Fruit fly (Drosophila melanogaster) whole organism, prepupa: Measurements from ENCODE around the gene Dis3l2.

Experiments used
- CG10631 ChIP-seq: fragments of 200-800 bp; sonication (Bioruptor generic); optimal IDR thresholded peaks from 2 replicates; lab custom pipeline; 2016; ENCODE audit warnings: missing biosample characterization, missing genetic modification characterization
- CG10669 ChIP-seq: fragments of 200-800 bp; sonication (Bioruptor generic); optimal IDR thresholded peaks from 3 replicates; lab custom pipeline; 2018; ENCODE audit warnings: missing biosample characterization, mild to moderate bottlenecking, missing genetic modification characterization, moderate library complexity
- CG11762 ChIP-seq: fragments of 200-800 bp; sonication (Bioruptor generic); optimal IDR thresholded peaks from 3 replicates; lab custom pipeline; 2016; ENCODE audit warnings: missing biosample characterization, missing genetic modification characterization; ENCODE audit not compliant: insufficient read depth
- CG11902 ChIP-seq: fragments of 200-800 bp; sonication (Bioruptor generic); optimal IDR thresholded peaks from 3 replicates; lab custom pipeline; 2016; ENCODE audit warnings: missing biosample characterization, missing genetic modification characterization
- CG15336 ChIP-seq: fragments of 200-800 bp; sonication (Bioruptor generic); IDR thresholded peaks from 2 replicates; pipeline ENCODE4 v1.3.6; 2022; ENCODE audit warnings: missing biosample characterization, missing genetic modification characterization
- CG1621 ChIP-seq: fragments of 200-800 bp; sonication (Bioruptor generic); optimal IDR thresholded peaks from 3 replicates; lab custom pipeline; 2018; ENCODE audit warnings: missing biosample characterization, mild to moderate bottlenecking, missing genetic modification characterization
- CG16779 ChIP-seq: fragments of 200-800 bp; sonication (Bioruptor generic); optimal IDR thresholded peaks from 3 replicates; lab custom pipeline; 2017; ENCODE audit warnings: missing biosample characterization, mild to moderate bottlenecking, missing genetic modification characterization
- CG3032 ChIP-seq: fragments of 200-800 bp; optimal IDR thresholded peaks from 2 replicates; lab custom pipeline; 2019; ENCODE audit warnings: missing biosample characterization, mild to moderate bottlenecking, missing genetic modification characterization, moderate library complexity
- CG31627 ChIP-seq: fragments of 200-800 bp; sonication (Bioruptor generic); optimal IDR thresholded peaks from 3 replicates; lab custom pipeline; 2016; ENCODE audit warnings: missing biosample characterization, missing genetic modification characterization
- CG32006 ChIP-seq: fragments of 200-800 bp; sonication (Bioruptor generic); optimal IDR thresholded peaks from 3 replicates; lab custom pipeline; 2017; ENCODE audit warnings: missing biosample characterization, mild to moderate bottlenecking, missing genetic modification characterization
- CG34406 ChIP-seq: fragments of 200-800 bp; sonication (Bioruptor generic); optimal IDR thresholded peaks from 3 replicates; lab custom pipeline; 2016; ENCODE audit warnings: missing biosample characterization, missing genetic modification characterization
- CG4318 ChIP-seq: fragments of 200-800 bp; sonication (Bioruptor generic); optimal IDR thresholded peaks from 3 replicates; lab custom pipeline; 2017; ENCODE audit warnings: missing biosample characterization, mild to moderate bottlenecking, missing genetic modification characterization
- CG6163 ChIP-seq: fragments of 200-800 bp; sonication (Bioruptor generic); IDR thresholded peaks from 3 replicates; pipeline ENCODE4 v1.3.6; 2022; ENCODE audit warnings: missing biosample characterization, missing genetic modification characterization
- CG6276 ChIP-seq: fragments of 200-800 bp; sonication (Bioruptor generic); optimal IDR thresholded peaks from 2 replicates; lab custom pipeline; 2017; ENCODE audit warnings: missing biosample characterization, mild to moderate bottlenecking, missing genetic modification characterization
- CG6854 ChIP-seq: fragments of 200-800 bp; sonication (Bioruptor generic); optimal IDR thresholded peaks from 2 replicates; lab custom pipeline; 2017; ENCODE audit warnings: missing biosample characterization, mild to moderate bottlenecking, missing genetic modification characterization
- CG7368 ChIP-seq: fragments of 200-800 bp; sonication (Bioruptor generic); optimal IDR thresholded peaks from 3 replicates; lab custom pipeline; 2016; ENCODE audit warnings: missing biosample characterization, missing genetic modification characterization
- CG8119 ChIP-seq: fragments of 200-800 bp; sonication (Bioruptor generic); IDR thresholded peaks from 3 replicates; pipeline ENCODE4 v1.3.6; 2022; ENCODE audit warnings: missing biosample characterization, missing genetic modification characterization
- CG8632 ChIP-seq: fragments of 200-800 bp; sonication (Bioruptor generic); optimal IDR thresholded peaks from 3 replicates; lab custom pipeline; 2016; ENCODE audit warnings: missing biosample characterization, missing genetic modification characterization
- Eip78C ChIP-seq: fragments of 200-800 bp; sonication (Bioruptor generic); peaks from one replicate; lab custom pipeline; 2016; ENCODE audit warnings: missing biosample characterization, missing genetic modification characterization
- Eip93F ChIP-seq: fragments of 200-800 bp; sonication (Bioruptor generic); optimal IDR thresholded peaks from 2 replicates; lab custom pipeline; 2016; ENCODE audit warnings: missing biosample characterization, mild to moderate bottlenecking, missing genetic modification characterization
- Ets21C ChIP-seq: fragments of 200-800 bp; sonication (Bioruptor generic); optimal IDR thresholded peaks from 3 replicates; lab custom pipeline; 2016; ENCODE audit warnings: missing biosample characterization, missing genetic modification characterization
- Ets96B ChIP-seq: fragments of 200-800 bp; optimal IDR thresholded peaks from 2 replicates; lab custom pipeline; 2019; ENCODE audit warnings: missing biosample characterization, mild to moderate bottlenecking, missing genetic modification characterization, moderate library complexity
- Gug ChIP-seq: fragments of 200-800 bp; sonication (Bioruptor generic); IDR thresholded peaks from 2 replicates; pipeline ENCODE4 v1.3.6; 2022; ENCODE audit warnings: missing biosample characterization, missing genetic modification characterization
- Hr38 ChIP-seq: sonication (Bioruptor generic); optimal IDR thresholded peaks from 2 replicates; lab custom pipeline; 2016; ENCODE audit warnings: missing biosample characterization, missing genetic modification characterization
- Hr4 ChIP-seq: fragments of 200-800 bp; sonication (Bioruptor generic); optimal IDR thresholded peaks from 3 replicates; lab custom pipeline; 2016; ENCODE audit warnings: missing biosample characterization, missing genetic modification characterization
- Lpt ChIP-seq: fragments of 200-800 bp; sonication (Bioruptor generic); optimal IDR thresholded peaks from 3 replicates; lab custom pipeline; 2016; ENCODE audit warnings: missing biosample characterization, missing genetic modification characterization
- Met ChIP-seq: fragments of 200-800 bp; sonication (Bioruptor generic); optimal IDR thresholded peaks from 3 replicates; lab custom pipeline; 2016; ENCODE audit warnings: missing biosample characterization, missing genetic modification characterization
- Smox ChIP-seq: fragments of 200-800 bp; sonication (Bioruptor generic); optimal IDR thresholded peaks from 3 replicates; lab custom pipeline; 2016; ENCODE audit warnings: missing biosample characterization, missing genetic modification characterization
- Sox102F ChIP-seq: fragments of 200-800 bp; sonication (Bioruptor generic); optimal IDR thresholded peaks from 2 replicates; lab custom pipeline; 2016; ENCODE audit warnings: missing biosample characterization, mild to moderate bottlenecking, missing genetic modification characterization
- Sox14 ChIP-seq: fragments of 200-800 bp; sonication (Bioruptor generic); optimal IDR thresholded peaks from 3 replicates; lab custom pipeline; 2016; ENCODE audit warnings: missing biosample characterization, missing genetic modification characterization
- acj6 ChIP-seq: fragments of 200-800 bp; sonication (Bioruptor generic); optimal IDR thresholded peaks from 3 replicates; lab custom pipeline; 2016; ENCODE audit warnings: missing biosample characterization, missing genetic modification characterization
- cyc ChIP-seq: fragments of 200-800 bp; sonication (Bioruptor generic); optimal IDR thresholded peaks from 3 replicates; lab custom pipeline; 2016; ENCODE audit warnings: missing biosample characterization, missing genetic modification characterization
- dsx ChIP-seq: fragments of 200-800 bp; optimal IDR thresholded peaks from 3 replicates; lab custom pipeline; 2019; ENCODE audit warnings: missing biosample characterization, mild to moderate bottlenecking, missing genetic modification characterization, moderate library complexity; ENCODE audit not compliant: poor library complexity, severe bottlenecking
- eg ChIP-seq: fragments of 200-800 bp; sonication (Bioruptor generic); IDR thresholded peaks from 3 replicates; pipeline ENCODE4 v1.3.6; 2022; ENCODE audit warnings: missing biosample characterization, missing genetic modification characterization
- esn ChIP-seq: fragments of 200-800 bp; sonication (Bioruptor generic); optimal IDR thresholded peaks from 2 replicates; lab custom pipeline; 2016; ENCODE audit warnings: missing biosample characterization, mild to moderate bottlenecking, missing genetic modification characterization, moderate library complexity
- fd59A ChIP-seq: fragments of 200-800 bp; sonication (Bioruptor generic); optimal IDR thresholded peaks from 2 replicates; lab custom pipeline; 2017; ENCODE audit warnings: missing biosample characterization, mild to moderate bottlenecking, missing genetic modification characterization, missing genetic modification reagents
- fd85E ChIP-seq: fragments of 200-800 bp; sonication (Bioruptor generic); optimal IDR thresholded peaks from 3 replicates; lab custom pipeline; 2016; ENCODE audit warnings: missing biosample characterization, missing genetic modification characterization
- lz ChIP-seq: fragments of 200-800 bp; sonication (Bioruptor generic); optimal IDR thresholded peaks from 3 replicates; lab custom pipeline; 2016; ENCODE audit warnings: missing biosample characterization, missing genetic modification characterization
- net ChIP-seq: fragments of 200-800 bp; sonication (Bioruptor generic); optimal IDR thresholded peaks from 3 replicates; lab custom pipeline; 2016; ENCODE audit warnings: missing biosample characterization, missing genetic modification characterization
- pdm3 ChIP-seq: fragments of 200-800 bp; sonication (Bioruptor generic); optimal IDR thresholded peaks from 3 replicates; lab custom pipeline; 2016; ENCODE audit warnings: missing biosample characterization, missing genetic modification characterization
- salr ChIP-seq, 2 experiments: fragments of 200-800 bp; sonication (Bioruptor generic); optimal IDR thresholded peaks; 3 replicates each; lab custom pipeline; 2016 to 2018; ENCODE audit warnings: missing biosample characterization in 2 of 2, missing genetic modification characterization in 2 of 2, mild to moderate bottlenecking in 1 of 2
- spab ChIP-seq: fragments of 200-800 bp; sonication (Bioruptor generic); optimal IDR thresholded peaks from 2 replicates; lab custom pipeline; 2017; ENCODE audit warnings: missing biosample characterization, mild to moderate bottlenecking, missing genetic modification characterization, missing genetic modification reagents
- ss ChIP-seq, 2 experiments: fragments of 200-800 bp; sonication (Bioruptor generic); optimal IDR thresholded peaks; 2 replicates in 1 of 2; 3 replicates in 1 of 2; lab custom pipeline; 2017 to 2018; ENCODE audit warnings: mild to moderate bottlenecking in 2 of 2, missing biosample characterization in 2 of 2, missing genetic modification characterization in 2 of 2, moderate library complexity in 1 of 2
- svp ChIP-seq: fragments of 200-800 bp; sonication (Bioruptor generic); peaks from one replicate; lab custom pipeline; 2016; ENCODE audit warnings: missing biosample characterization, missing genetic modification characterization
- topi ChIP-seq: fragments of 200-800 bp; sonication (Bioruptor generic); optimal IDR thresholded peaks from 3 replicates; lab custom pipeline; 2016; ENCODE audit warnings: missing biosample characterization, missing genetic modification characterization
- vri ChIP-seq: fragments of 200-800 bp; sonication (Bioruptor generic); optimal IDR thresholded peaks from 3 replicates; lab custom pipeline; 2016; ENCODE audit warnings: missing biosample characterization, mild to moderate bottlenecking, missing genetic modification characterization

Dis3l2 gene

dm6 chr3L:179490-180261, 32.8 kb upstream of the Dis3l2 start, which contains the start of gene CG13875:
CG13875 (plus strand) TSS chr3L:179923.
- TF ChIP-seq CG32006 (GFP tag; lab: Kevin White, UChicago) = peak; percentile 51
- TF ChIP-seq CG1621 (tag; lab: Kevin White, UChicago) = peak; percentile 21
- TF ChIP-seq CG11902 (GFP tag; lab: Kevin White, UChicago) = no peak
- no peak for TF ChIP-seq acj6 (GFP tag; lab: Kevin White, UChicago)
- no peak for TF ChIP-seq Gug (GFP tag; lab: Robert Waterston, UW)
- 0 out of 3 replicates have a peak, but pooled peaks have one; percentile 32 for TF ChIP-seq CG6163 (GFP tag; lab: Robert Waterston, UW)
- no peak for TF ChIP-seq Hr4
- peak; percentile 10 for TF ChIP-seq CG6276 (GFP tag; lab: Kevin White, UChicago)
- no peak for TF ChIP-seq Ets21C (GFP tag; lab: Kevin White, UChicago)
- TF ChIP-seq pdm3 = no peak
- peak; percentile 26; the same call in 1 of the 2 replicates for TF ChIP-seq CG15336
- no peak for TF ChIP-seq svp (GFP tag; lab: Kevin White, UChicago)
- no peak for TF ChIP-seq Lpt (GFP tag; lab: Kevin White, UChicago)
- TF ChIP-seq CG16779 (tag; lab: Kevin White, UChicago) = no peak
- no peak for TF ChIP-seq net (GFP tag; lab: Kevin White, UChicago)
- TF ChIP-seq ss (GFP tag; optimal IDR thresholded peaks at IDR 0.05; lab: Kevin White, UChicago) = peak in 1 of 2 experiments; percentile 22
- no peak for TF ChIP-seq Sox102F (GFP tag; lab: Kevin White, UChicago)
- TF ChIP-seq vri (GFP tag; lab: Kevin White, UChicago) = no peak
- TF ChIP-seq CG7368 (GFP tag; lab: Kevin White, UChicago) = no peak
- peak; percentile 47 for TF ChIP-seq dsx (GFP tag; lab: Kevin White, UChicago)
- TF ChIP-seq Ets96B (tag; lab: Kevin White, UChicago) = no peak
- TF ChIP-seq Sox14 = no peak
- TF ChIP-seq CG6854 (GFP tag; lab: Kevin White, UChicago) = peak; percentile 20

dm6 chr3L:180262-180543, 32.3 kb upstream of the Dis3l2 start:
- TF ChIP-seq fd85E (no peak), Smox (GFP tag; lab: Kevin White, UChicago) (no peak), CG8119 (no peak), CG4318 (GFP tag; lab: Kevin White, UChicago) (no peak), CG10669 (GFP tag; lab: Kevin White, UChicago) (no peak), CG6163 (GFP tag; lab: Robert Waterston, UW) (0 out of 3 replicates have a peak, but pooled peaks have one; percentile 3)
- TF ChIP-seq, all 60 proteins: peak for 1

dm6 chr3L:184251-184650, 28.3 kb upstream of the Dis3l2 start, which contains the start of the genes CG34140, Mkp and Mtch:
CG34140 (minus strand) TSS chr3L:184424.
Mkp (minus strand) TSS chr3L:184540.
Mtch (plus strand) TSS chr3L:184626.
- TF ChIP-seq Hr4 = no peak
- TF ChIP-seq lz (GFP tag; lab: Kevin White, UChicago) = peak; percentile 91
- TF ChIP-seq CG32006 (GFP tag; lab: Kevin White, UChicago) = no peak
- peak; percentile 81 for TF ChIP-seq CG6163 (GFP tag; lab: Robert Waterston, UW)
- no peak for TF ChIP-seq salr (GFP tag; optimal IDR thresholded peaks at IDR 0.05; lab: Kevin White, UChicago)
- TF ChIP-seq CG10631 = peak; percentile 85
- TF ChIP-seq CG11902 (GFP tag; lab: Kevin White, UChicago) = peak; percentile 70
- peak; percentile 81 for TF ChIP-seq Ets21C (GFP tag; lab: Kevin White, UChicago)
- TF ChIP-seq Eip93F (GFP tag; lab: Kevin White, UChicago) = no peak
- TF ChIP-seq CG8632 (GFP tag; lab: Kevin White, UChicago) = peak; percentile 67
- peak; percentile 4 for TF ChIP-seq CG11762 (GFP tag; lab: Kevin White, UChicago)
- peak; percentile 89 for TF ChIP-seq CG31627 (GFP tag; lab: Kevin White, UChicago)
- peak; percentile 78 for TF ChIP-seq eg
- no peak for TF ChIP-seq Eip78C (GFP tag; lab: Kevin White, UChicago)
- peak; percentile 69 for TF ChIP-seq Hr38
- TF ChIP-seq svp (GFP tag; lab: Kevin White, UChicago) = peak; percentile 98
- TF ChIP-seq CG34406 (GFP tag; lab: Kevin White, UChicago) = peak; percentile 73
- peak; percentile 88 for TF ChIP-seq dsx (GFP tag; lab: Kevin White, UChicago)
- no peak for TF ChIP-seq topi (GFP tag; lab: Kevin White, UChicago)
- peak; percentile 78 for TF ChIP-seq CG3032
- TF ChIP-seq esn (GFP tag; lab: Kevin White, UChicago) = peak; percentile 90
- TF ChIP-seq spab (GFP tag; lab: Kevin White, UChicago) = no peak
- no peak; the same call in none of the 3 replicates for TF ChIP-seq CG8119
- TF ChIP-seq CG15336 = no peak
- TF ChIP-seq fd59A (GFP tag; lab: Kevin White, UChicago) = peak; percentile 37
- peak; percentile 79 for TF ChIP-seq acj6 (GFP tag; lab: Kevin White, UChicago)
- no peak for TF ChIP-seq Met (GFP tag; lab: Kevin White, UChicago)
- TF ChIP-seq cyc (GFP tag; lab: Kevin White, UChicago) = peak; percentile 85
- TF ChIP-seq Gug (GFP tag; lab: Robert Waterston, UW) = peak; percentile 72
